Fruit fly (Drosophila melanogaster) whole organism, embryonic: ENCODE data around the gene CG31898.

Experiments used
- Abd-B ChIP-seq: fragments of 200-800 bp; sonication (Bioruptor generic); optimal IDR thresholded peaks from 2 replicates; lab custom pipeline; 2018; ENCODE audit warnings: missing biosample characterization, mild to moderate bottlenecking, missing genetic modification characterization, moderate library complexity
- Ada2b ChIP-seq: fragments of 200-800 bp; sonication (Bioruptor generic); IDR thresholded peaks from 2 replicates; pipeline ENCODE4 v1.3.6; 2022; ENCODE audit warnings: missing biosample characterization, missing genetic modification characterization
- Atf-2 ChIP-seq: fragments of 200-800 bp; sonication (Bioruptor generic); optimal IDR thresholded peaks from 2 replicates; lab custom pipeline; 2016; ENCODE audit warnings: missing biosample characterization, missing genetic modification characterization
- CG11398 ChIP-seq: fragments of 200-800 bp; sonication (Bioruptor generic); optimal IDR thresholded peaks from 2 replicates; lab custom pipeline; 2016; ENCODE audit warnings: missing biosample characterization, missing genetic modification characterization
- CG11504 ChIP-seq: fragments of 200-800 bp; sonication (Bioruptor generic); optimal IDR thresholded peaks from 3 replicates; lab custom pipeline; 2019; ENCODE audit warnings: missing biosample characterization, mild to moderate bottlenecking, missing genetic modification characterization, moderate library complexity
- CG11696 ChIP-seq: fragments of 200-800 bp; sonication (Bioruptor generic); IDR thresholded peaks from 2 replicates; pipeline ENCODE4 v1.3.6; 2022; ENCODE audit warnings: missing biosample characterization, missing genetic modification characterization
- CG13424 ChIP-seq: fragments of 200-800 bp; sonication (Bioruptor generic); optimal IDR thresholded peaks from 2 replicates; lab custom pipeline; 2019; ENCODE audit warnings: missing biosample characterization, mild to moderate bottlenecking, missing genetic modification characterization, moderate library complexity
- CG14441 ChIP-seq: fragments of 200-800 bp; sonication (Bioruptor generic); IDR thresholded peaks from 2 replicates; pipeline ENCODE4 v1.3.6; 2022; ENCODE audit warnings: missing biosample characterization, missing genetic modification characterization
- CG15269 ChIP-seq: fragments of 200-800 bp; sonication (Bioruptor generic); optimal IDR thresholded peaks from 2 replicates; lab custom pipeline; 2018; ENCODE audit warnings: missing biosample characterization, mild to moderate bottlenecking, missing genetic modification characterization, moderate library complexity
- CG1529 ChIP-seq: fragments of 200-800 bp; sonication (Bioruptor generic); optimal IDR thresholded peaks from 3 replicates; lab custom pipeline; 2018; ENCODE audit warnings: missing biosample characterization, missing genetic modification characterization
- CG15696 ChIP-seq: fragments of 200-800 bp; sonication (Bioruptor generic); optimal IDR thresholded peaks from 2 replicates; lab custom pipeline; 2019; ENCODE audit warnings: missing biosample characterization, mild to moderate bottlenecking, missing genetic modification characterization, moderate library complexity
- CG16863 ChIP-seq: fragments of 200-800 bp; sonication (Bioruptor generic); optimal IDR thresholded peaks from 3 replicates; lab custom pipeline; 2016; ENCODE audit warnings: missing biosample characterization, missing genetic modification characterization
- CG17385 ChIP-seq: fragments of 200-800 bp; sonication (Bioruptor generic); optimal IDR thresholded peaks from 3 replicates; lab custom pipeline; 2018; ENCODE audit warnings: missing biosample characterization, mild to moderate bottlenecking, missing genetic modification characterization
- CG3163 ChIP-seq: fragments of 200-800 bp; sonication (Bioruptor generic); optimal IDR thresholded peaks from 3 replicates; lab custom pipeline; 2016; ENCODE audit warnings: missing biosample characterization, missing genetic modification characterization
- CG3281 ChIP-seq: fragments of 200-800 bp; sonication (Bioruptor generic); optimal IDR thresholded peaks from 3 replicates; lab custom pipeline; 2017; ENCODE audit warnings: missing biosample characterization, mild to moderate bottlenecking, missing genetic modification characterization
- CG5245 ChIP-seq: fragments of 200-800 bp; sonication (Bioruptor generic); optimal IDR thresholded peaks from 3 replicates; lab custom pipeline; 2016; ENCODE audit warnings: missing biosample characterization, missing genetic modification characterization
- CG6813 ChIP-seq: fragments of 200-800 bp; sonication (Bioruptor generic); optimal IDR thresholded peaks from 2 replicates; lab custom pipeline; 2017; ENCODE audit warnings: missing biosample characterization, missing genetic modification characterization, mild to moderate bottlenecking, moderate library complexity, missing genetic modification reagents
- CG6854 ChIP-seq: fragments of 200-800 bp; sonication (Bioruptor generic); optimal IDR thresholded peaks from 3 replicates; lab custom pipeline; 2017; ENCODE audit warnings: missing biosample characterization, mild to moderate bottlenecking, missing genetic modification characterization
- CG8478 ChIP-seq: fragments of >200 bp; optimal IDR thresholded peaks from 2 replicates; lab custom pipeline; 2018
- CG9817 ChIP-seq: fragments of 200-800 bp; sonication (Bioruptor generic); optimal IDR thresholded peaks from 2 replicates; lab custom pipeline; 2018; ENCODE audit warnings: missing biosample characterization, mild to moderate bottlenecking, missing genetic modification characterization, moderate library complexity
- CTCF ChIP-seq: fragments of 200-800 bp; sonication (Bioruptor generic); optimal IDR thresholded peaks from 2 replicates; lab custom pipeline; 2017; ENCODE audit warnings: missing biosample characterization, mild to moderate bottlenecking, missing genetic modification characterization, moderate library complexity
- Camta ChIP-seq: fragments of 200-800 bp; sonication (Bioruptor generic); optimal IDR thresholded peaks from 2 replicates; lab custom pipeline; 2016; ENCODE audit warnings: missing biosample characterization, missing genetic modification characterization
- Drgx ChIP-seq: fragments of 200-800 bp; sonication (Bioruptor generic); IDR thresholded peaks from 2 replicates; pipeline ENCODE4 v1.3.6; 2022; ENCODE audit warnings: missing biosample characterization, missing genetic modification characterization
- Hand ChIP-seq: fragments of 200-800 bp; sonication (Bioruptor generic); optimal IDR thresholded peaks from 2 replicates; lab custom pipeline; 2017; ENCODE audit warnings: mild to moderate bottlenecking, missing biosample characterization, missing genetic modification reagents, missing genetic modification characterization
- Lhr ChIP-seq: fragments of 200-800 bp; sonication (Bioruptor generic); optimal IDR thresholded peaks from 3 replicates; lab custom pipeline; 2017; ENCODE audit warnings: mild to moderate bottlenecking, missing biosample characterization, missing genetic modification reagents, missing genetic modification characterization
- Max ChIP-seq: fragments of 200-800 bp; sonication (Bioruptor generic); optimal IDR thresholded peaks from 2 replicates; lab custom pipeline; 2016; ENCODE audit warnings: missing biosample characterization, mild to moderate bottlenecking, missing genetic modification characterization
- Tbp ChIP-seq: fragments of >200 bp; optimal IDR thresholded peaks from 2 replicates; lab custom pipeline; 2018; ENCODE audit warnings: missing biosample characterization, missing genetic modification characterization
- Vsx1 ChIP-seq: fragments of 200-800 bp; sonication (Bioruptor generic); optimal IDR thresholded peaks from 2 replicates; lab custom pipeline; 2017; ENCODE audit warnings: missing biosample characterization, mild to moderate bottlenecking, missing genetic modification characterization, missing genetic modification reagents
- amos ChIP-seq: fragments of 200-800 bp; sonication (Bioruptor generic); IDR thresholded peaks from 2 replicates; pipeline ENCODE4 v1.3.6; 2022; ENCODE audit warnings: missing biosample characterization, missing genetic modification characterization; ENCODE audit not compliant: partially characterized antibody
- bowl ChIP-seq: fragments of 200-800 bp; sonication (Bioruptor generic); IDR thresholded peaks from 2 replicates; pipeline ENCODE4 v1.3.6; 2022; ENCODE audit warnings: missing biosample characterization, missing genetic modification characterization
- cad ChIP-seq: fragments of >200 bp; optimal IDR thresholded peaks from 2 replicates; lab custom pipeline; 2017; ENCODE audit warnings: missing biosample characterization, missing genetic modification characterization
- disco-r ChIP-seq: fragments of 200-800 bp; sonication (Bioruptor generic); optimal IDR thresholded peaks from 2 replicates; lab custom pipeline; 2016; ENCODE audit warnings: missing biosample characterization, missing genetic modification characterization
- exex ChIP-seq: fragments of 200-800 bp; sonication (Bioruptor generic); optimal IDR thresholded peaks from 4 replicates; lab custom pipeline; 2018; ENCODE audit warnings: missing biosample characterization, mild to moderate bottlenecking, missing genetic modification characterization, moderate library complexity
- gt ChIP-seq: fragments of 200-800 bp; sonication (Bioruptor generic); IDR thresholded peaks from 2 replicates; pipeline ENCODE4 v1.3.6; 2022; ENCODE audit warnings: missing biosample characterization, missing genetic modification characterization
- hth ChIP-seq: fragments of >200 bp; optimal IDR thresholded peaks from 2 replicates; lab custom pipeline; 2017; ENCODE audit warnings: inconsistent platforms
- inv ChIP-seq: fragments of 200-800 bp; sonication (Bioruptor generic); IDR thresholded peaks from 2 replicates; pipeline ENCODE4 v1.3.6; 2022; ENCODE audit warnings: missing biosample characterization, missing genetic modification characterization; ENCODE audit not compliant: partially characterized antibody
- kay ChIP-seq: fragments of 200-800 bp; sonication (Bioruptor generic); optimal IDR thresholded peaks from 2 replicates; lab custom pipeline; 2016; ENCODE audit warnings: missing biosample characterization, missing genetic modification characterization
- nom ChIP-seq: fragments of 200-800 bp; sonication (Bioruptor generic); optimal IDR thresholded peaks from 2 replicates; lab custom pipeline; 2017; ENCODE audit warnings: missing biosample characterization, missing genetic modification characterization, mild to moderate bottlenecking, moderate library complexity, missing genetic modification reagents
- otp ChIP-seq: fragments of 200-800 bp; sonication (Bioruptor generic); IDR thresholded peaks from 3 replicates; pipeline ENCODE4, ENCODE4 v1.3.6; 2022; ENCODE audit warnings: missing biosample characterization, missing genetic modification characterization
- prd ChIP-seq, 3 experiments: fragments of >200 bp in 2 of 3; fragments of 200-800 bp in 1 of 3; sonication (Bioruptor generic) in 1 of 3; optimal IDR thresholded peaks in 2 of 3; IDR thresholded peaks in 1 of 3; 2 replicates in 2 of 3; 3 replicates in 1 of 3; pipeline versions ENCODE4 v1.3.6 to Lab custom; 2017 to 2022; ENCODE audit warnings: missing biosample characterization in 1 of 3, missing genetic modification characterization in 1 of 3
- ro ChIP-seq: fragments of 200-800 bp; sonication (Bioruptor generic); IDR thresholded peaks from 2 replicates; pipeline ENCODE4 v1.3.6; 2022; ENCODE audit warnings: missing biosample characterization, missing genetic modification characterization
- salm ChIP-seq: fragments of 200-800 bp; sonication (Bioruptor generic); optimal IDR thresholded peaks from 2 replicates; lab custom pipeline; 2018; ENCODE audit warnings: missing biosample characterization, mild to moderate bottlenecking, missing genetic modification characterization
- sd ChIP-seq: fragments of 200-800 bp; sonication (Bioruptor generic); optimal IDR thresholded peaks from 3 replicates; lab custom pipeline; 2018; ENCODE audit warnings: missing biosample characterization, mild to moderate bottlenecking, missing genetic modification characterization, moderate library complexity
- sens-2 ChIP-seq: fragments of 200-800 bp; sonication (Bioruptor generic); IDR thresholded peaks from 2 replicates; pipeline ENCODE4 v1.3.6; 2022; ENCODE audit warnings: missing biosample characterization, missing genetic modification characterization
- sim ChIP-seq: fragments of 200-800 bp; sonication (Bioruptor generic); IDR thresholded peaks from 2 replicates; pipeline ENCODE4 v1.3.6; 2022; ENCODE audit warnings: missing biosample characterization, missing genetic modification characterization
- sr ChIP-seq: fragments of 200-800 bp; sonication (Bioruptor generic); IDR thresholded peaks from 3 replicates; pipeline ENCODE4 v1.3.6; 2022; ENCODE audit warnings: missing biosample characterization, missing genetic modification characterization
- tin ChIP-seq: fragments of 200-800 bp; sonication (Bioruptor generic); optimal IDR thresholded peaks from 3 replicates; lab custom pipeline; 2016; ENCODE audit warnings: missing biosample characterization, missing genetic modification characterization
- tna ChIP-seq: fragments of 200-800 bp; sonication (Bioruptor generic); IDR thresholded peaks from 2 replicates; pipeline ENCODE4 v1.3.6; 2022; ENCODE audit warnings: missing biosample characterization, missing genetic modification characterization; ENCODE audit not compliant: partially characterized antibody
- wor ChIP-seq: fragments of 200-800 bp; sonication (Bioruptor generic); IDR thresholded peaks from 2 replicates; pipeline ENCODE4 v1.3.6; 2022; ENCODE audit warnings: missing biosample characterization, missing genetic modification characterization

The CG31898 gene

DNA sequence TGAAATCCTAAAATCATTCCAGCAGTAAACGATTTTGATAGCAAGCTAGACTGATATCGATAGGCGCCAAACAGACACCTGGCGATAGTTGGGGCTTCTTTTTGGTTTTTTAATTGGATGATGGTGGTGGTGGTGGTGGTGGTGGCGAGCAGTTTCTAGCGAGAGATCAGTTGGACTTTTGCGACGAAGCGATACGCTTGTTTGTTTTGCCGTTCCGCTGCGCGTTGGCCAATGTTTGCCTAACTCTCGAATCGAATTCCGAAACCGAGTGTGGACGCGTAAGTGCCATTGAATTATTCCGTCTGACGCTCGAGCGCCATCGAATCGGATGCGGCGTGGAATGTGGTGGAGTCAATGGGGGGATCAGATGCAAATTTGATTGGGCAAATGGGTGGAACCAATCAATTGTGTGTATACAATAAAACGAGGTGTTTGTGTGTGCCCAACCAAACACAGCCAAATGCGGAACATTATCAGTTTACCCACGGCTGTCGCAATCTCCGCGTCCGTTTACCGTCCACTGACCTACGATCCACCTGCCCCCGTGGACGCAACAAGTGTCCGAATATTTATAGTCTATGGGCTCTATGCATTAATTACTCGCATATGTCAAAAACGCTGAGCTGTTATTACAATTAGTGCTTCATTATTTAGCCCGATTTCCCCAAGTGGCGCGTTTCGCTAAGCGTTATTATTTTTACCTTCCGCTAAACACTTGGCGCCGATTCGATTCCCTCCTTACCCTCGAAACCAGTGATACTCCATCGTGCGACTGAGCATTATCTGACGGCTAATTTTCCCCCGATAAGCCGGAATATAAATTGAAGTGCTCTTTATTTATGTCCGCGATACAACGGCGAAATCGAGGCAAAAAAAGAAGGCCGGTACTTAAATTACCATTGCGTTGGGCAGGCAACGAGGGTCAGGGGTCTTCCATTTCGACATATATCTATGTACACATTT is 29.6 kb upstream of the CG31898 start, which contains the start of gene CG17292 (continued):
- no peak for TF ChIP-seq prd (optimal IDR thresholded peaks at IDR 0.05; lab: Kevin White, UChicago)
- peak; percentile 35; the same call in 1 of the 3 replicates for TF ChIP-seq prd (GFP tag; IDR thresholded peaks at IDR 0.05; lab: Robert Waterston, UW)
- peak; percentile 61; the same call in 2 of the 3 replicates for TF ChIP-seq sr (GFP tag; lab: Robert Waterston, UW)
- peak; percentile 6 for TF ChIP-seq CG16863 (GFP tag; lab: Kevin White, UChicago)
- peak; percentile 57 for TF ChIP-seq CTCF (GFP tag; lab: Kevin White, UChicago)
- TF ChIP-seq Vsx1 (GFP tag; lab: Kevin White, UChicago): peak; percentile 62
- TF ChIP-seq Hand (GFP tag; lab: Kevin White, UChicago): peak; percentile 30
- peak; percentile 62 for TF ChIP-seq CG17385 (GFP tag; lab: Kevin White, UChicago)
- peak; percentile 17 for TF ChIP-seq CG9817 (tag; lab: Kevin White, UChicago)
- TF ChIP-seq Atf-2 (GFP tag; lab: Kevin White, UChicago): no peak
- TF ChIP-seq sens-2 (GFP tag; lab: Robert Waterston, UW): no peak
- no peak for TF ChIP-seq CG15696 (tag; lab: Kevin White, UChicago)
- peak; percentile 59; the same call in 1 of the 2 replicates for TF ChIP-seq bowl (GFP tag; lab: Robert Waterston, UW)
- TF ChIP-seq Lhr (GFP tag; lab: Kevin White, UChicago): no peak
- TF ChIP-seq disco-r (GFP tag; lab: Kevin White, UChicago): no peak
- no peak for TF ChIP-seq hth (lab: Kevin White, UChicago)
- TF ChIP-seq sd: peak; percentile 97
- peak; percentile 59; the same call in 1 of the 3 replicates for TF ChIP-seq otp
- TF ChIP-seq sim (GFP tag; lab: Robert Waterston, UW): no peak
- no peak for TF ChIP-seq CG5245
- peak; percentile 63 for TF ChIP-seq CG15269 (tag; lab: Kevin White, UChicago)
- no peak for TF ChIP-seq Max
- TF ChIP-seq Ada2b (GFP tag; lab: Robert Waterston, UW): peak; percentile 20; the same call in 1 of the 2 replicates
- peak; percentile 15 for TF ChIP-seq CG3163 (GFP tag; lab: Kevin White, UChicago)
- TF ChIP-seq Camta (GFP tag; lab: Kevin White, UChicago): no peak
- TF ChIP-seq nom (GFP tag; lab: Kevin White, UChicago): no peak
- TF ChIP-seq Tbp (GFP tag; lab: Kevin White, UChicago): no peak
- peak; percentile 43 for TF ChIP-seq CG3281 (GFP tag; lab: Kevin White, UChicago)
- no peak for TF ChIP-seq Abd-B (GFP tag; lab: Kevin White, UChicago)
- peak; percentile 53; the same call in 1 of the 2 replicates for TF ChIP-seq CG14441 (GFP tag; lab: Robert Waterston, UW)
- no peak for TF ChIP-seq CG8478
- TF ChIP-seq salm (tag; lab: Kevin White, UChicago): no peak
- TF ChIP-seq exex (tag; lab: Kevin White, UChicago): peak; percentile 94
- TF ChIP-seq CG11696 (GFP tag; lab: Robert Waterston, UW): 0 out of 2 replicates have a peak, but pooled peaks have one; percentile 10
- no peak for TF ChIP-seq tin (GFP tag; lab: Kevin White, UChicago)
- TF ChIP-seq kay (GFP tag; lab: Kevin White, UChicago): no peak
- no peak for TF ChIP-seq ro (GFP tag; lab: Robert Waterston, UW)
- peak; percentile 25 for TF ChIP-seq CG11504 (tag; lab: Kevin White, UChicago)
- peak; percentile 17 for TF ChIP-seq CG6813 (GFP tag; lab: Kevin White, UChicago)
- peak; percentile 95 for TF ChIP-seq tna
- no peak for TF ChIP-seq CG6854
- TF ChIP-seq cad (GFP tag; lab: Kevin White, UChicago): no peak
- peak; percentile 94 for TF ChIP-seq amos (GFP tag; lab: Robert Waterston, UW)
- no peak for TF ChIP-seq CG1529 (GFP tag; lab: Kevin White, UChicago)
- peak; percentile 50 for TF ChIP-seq CG11398 (GFP tag; lab: Kevin White, UChicago)
- TF ChIP-seq Drgx: peak; percentile 58
- TF ChIP-seq CG13424 (tag; lab: Kevin White, UChicago): peak; percentile 61
- no peak for TF ChIP-seq wor (GFP tag; lab: Robert Waterston, UW)
- TF ChIP-seq inv (GFP tag; lab: Robert Waterston, UW): peak; percentile 85
- TF ChIP-seq gt (GFP tag; lab: Robert Waterston, UW): no peak
